Fruit fly (Drosophila melanogaster): Measurements from ENCODE around the gene yellow-e.

The yellow-e gene

dm6 chr3R:13417067-13417595 lies 2.0 kb upstream of the yellow-e start:
- TF ChIP-seq noc (tag; optimal IDR thresholded peaks at IDR 0.05) = no peak

DNA sequence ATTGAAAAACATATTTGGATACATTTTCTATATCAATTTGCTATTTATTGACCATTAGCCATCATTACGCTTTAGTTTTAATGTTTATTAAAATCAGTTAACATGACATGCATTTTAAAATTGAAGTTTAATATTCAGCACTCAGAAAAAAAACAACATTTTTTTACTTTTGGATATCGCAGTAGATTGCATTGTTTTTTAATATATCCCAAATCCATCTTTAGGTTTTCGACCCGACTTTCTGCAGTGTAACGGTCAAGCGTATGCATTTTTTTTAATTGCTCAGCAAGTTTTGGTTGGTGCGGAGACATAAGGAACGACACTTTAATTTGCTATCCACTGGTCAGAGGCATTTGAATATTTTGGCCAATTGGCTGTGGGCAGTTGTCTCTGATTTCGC lies 2.4 kb downstream of the yellow-e start:
- no peak for TF ChIP-seq noc (tag; optimal IDR thresholded peaks at IDR 0.05)

DNA sequence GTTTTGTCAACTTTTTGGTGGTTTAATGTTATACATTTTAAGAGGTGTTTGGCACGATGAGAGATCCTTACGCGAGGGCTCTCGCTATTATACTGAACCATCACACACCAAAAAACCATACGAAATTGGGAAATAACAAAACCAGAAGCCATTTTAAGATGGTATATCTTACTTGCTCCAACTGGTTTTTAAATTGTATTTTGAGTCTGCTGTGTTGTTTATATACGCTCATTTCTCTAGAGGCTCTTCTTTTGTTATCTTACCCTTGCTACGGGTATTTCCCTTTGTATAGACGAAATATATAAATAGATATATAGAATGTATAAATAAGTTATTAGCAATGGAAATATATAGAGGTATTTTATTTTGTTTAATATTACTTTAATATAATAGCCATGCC lies 8.2 kb downstream of the yellow-e start, which contains the start of gene yellow-e2:
Gene yellow-e2 (minus strand): TSS at position 101 of the 400 bp plus-strand sequence.
- no peak for TF ChIP-seq noc (tag; optimal IDR thresholded peaks at IDR 0.05)

- no peak for TF ChIP-seq noc (tag; optimal IDR thresholded peaks at IDR 0.05)
These were observed 10.1 kb downstream of the yellow-e start, which contains the start of gene yellow-e3 for dm6 chr3R:13404841-13405441. Gene yellow-e3 (minus strand): TSS chr3R:13404870.

- TF ChIP-seq noc (tag; optimal IDR thresholded peaks at IDR 0.05) = no peak
These were observed 12.0 kb downstream of the yellow-e start, which contains the start of gene Dpm3 for dm6 chr3R:13403032-13403459. Gene Dpm3 (minus strand): TSS chr3R:13403051.

dm6 chr3R:13401722-13402296 lies 13.3 kb downstream of the yellow-e start, which contains the start of gene GILT1:
Gene GILT1 (minus strand): TSS chr3R:13401862.
- no peak for TF ChIP-seq noc (tag; optimal IDR thresholded peaks at IDR 0.05)

DNA sequence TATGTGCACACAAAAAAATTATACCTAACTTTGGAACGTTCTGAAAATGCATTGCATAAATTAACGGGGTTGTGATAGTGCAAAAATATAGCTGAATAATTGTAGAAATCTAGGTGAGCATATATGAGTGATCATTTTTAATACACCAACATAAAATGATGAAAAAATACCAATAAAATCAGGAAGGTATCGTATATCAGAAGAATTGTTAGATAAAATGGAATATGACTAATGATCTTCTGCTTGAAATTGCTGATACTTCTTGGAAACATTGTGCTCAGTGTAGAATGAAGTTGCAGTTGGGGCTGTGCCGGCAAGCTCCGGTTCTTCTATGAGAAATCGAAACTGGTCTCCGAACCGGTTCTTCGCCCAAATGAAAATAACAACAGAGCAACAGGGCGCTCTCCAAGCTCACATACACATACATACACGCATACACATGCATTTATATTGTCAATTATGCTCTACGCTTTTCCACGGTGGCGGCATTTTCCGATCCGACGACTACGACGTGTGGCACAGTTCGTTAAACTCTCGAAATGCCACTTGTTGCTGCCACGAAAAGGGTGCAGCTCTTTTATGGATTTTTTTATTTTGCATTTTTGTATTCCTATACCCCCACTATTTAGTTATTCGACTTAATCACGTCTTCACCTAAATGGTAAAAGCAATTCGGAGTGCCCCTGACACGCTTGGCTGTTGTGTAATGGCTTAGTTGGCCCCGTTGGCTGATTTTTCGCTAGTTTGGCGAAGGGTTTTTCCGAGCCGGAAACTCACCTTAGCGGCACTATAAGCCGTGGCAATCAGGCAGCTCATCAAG lies 14.0 kb downstream of the yellow-e start:
- TF ChIP-seq noc (tag; optimal IDR thresholded peaks at IDR 0.05) = peak; percentile 94

DNA sequence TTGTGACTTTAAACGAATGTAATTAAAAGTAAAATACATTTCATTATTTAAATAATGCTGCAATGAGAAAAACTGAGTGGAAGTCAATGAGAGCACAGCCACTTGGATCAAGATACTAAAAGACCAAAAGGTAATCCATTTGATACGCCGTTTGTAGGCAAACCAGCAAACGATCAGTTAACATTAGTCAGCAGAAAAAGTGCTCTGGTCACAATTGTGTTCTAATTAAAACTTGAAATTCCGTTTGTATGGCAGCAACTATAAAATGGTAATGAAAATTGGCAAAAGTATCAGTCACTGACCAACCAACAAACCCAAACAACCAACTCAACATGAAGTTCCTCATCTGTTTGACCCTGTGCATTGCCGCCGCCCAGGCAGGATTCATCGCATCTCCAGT lies 17.6 kb downstream of the yellow-e start, which contains the start of gene CG14377:
Gene CG14377 (plus strand): TSS at position 301 of the 400 bp plus-strand sequence.
- no peak for TF ChIP-seq noc (tag; optimal IDR thresholded peaks at IDR 0.05)

DNA sequence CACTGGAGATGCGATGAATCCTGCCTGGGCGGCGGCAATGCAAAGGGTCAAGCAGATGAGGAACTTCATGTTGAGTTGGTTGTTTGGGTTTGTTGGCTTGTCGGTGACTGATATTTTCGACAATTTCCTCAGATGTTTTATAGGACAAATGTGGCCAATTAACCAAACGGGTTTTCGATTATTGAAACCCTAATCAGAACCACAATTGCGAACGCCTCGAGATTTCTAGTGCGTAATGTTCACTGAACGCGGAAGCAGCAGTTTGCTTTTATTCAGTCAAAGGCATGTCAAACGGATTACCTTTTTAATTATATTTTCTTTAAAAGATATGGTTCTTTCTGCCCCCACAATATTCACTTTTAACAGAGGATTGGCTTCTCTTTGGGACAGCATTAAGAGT lies 18.0 kb downstream of the yellow-e start, which contains the start of gene CG14374:
Gene CG14374 (minus strand): TSS at position 101 of the 400 bp plus-strand sequence.
- TF ChIP-seq noc (tag; optimal IDR thresholded peaks at IDR 0.05) = no peak

- TF ChIP-seq noc (tag; optimal IDR thresholded peaks at IDR 0.05) = no peak
These were observed 20.0 kb downstream of the yellow-e start, which contains the start of gene CCHa2 for dm6 chr3R:13395133-13395532. Gene CCHa2 (minus strand): TSS chr3R:13395197.

DNA sequence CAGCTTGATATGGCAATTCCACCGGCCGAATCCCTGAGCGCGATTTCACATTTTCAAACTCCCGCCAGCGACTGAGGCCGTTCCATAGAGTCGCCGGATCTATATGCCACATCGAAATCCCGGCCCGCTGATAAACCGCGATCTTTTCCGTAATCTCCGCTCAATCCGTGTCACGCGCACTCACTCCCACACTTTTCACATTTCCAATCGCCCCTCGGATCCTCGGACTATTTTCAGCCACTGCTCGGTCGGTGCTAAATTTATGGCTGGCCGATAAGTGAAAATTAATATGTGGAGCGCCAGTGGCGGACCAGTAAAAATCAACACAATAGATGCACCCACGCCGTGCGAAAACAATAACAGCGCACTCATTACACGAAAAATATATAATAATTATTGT lies 22.1 kb downstream of the yellow-e start:
- no peak for TF ChIP-seq noc (tag; optimal IDR thresholded peaks at IDR 0.05)

dm6 chr3R:13390490-13390889 lies 24.6 kb downstream of the yellow-e start:
- no peak for TF ChIP-seq noc (tag; optimal IDR thresholded peaks at IDR 0.05)

DNA sequence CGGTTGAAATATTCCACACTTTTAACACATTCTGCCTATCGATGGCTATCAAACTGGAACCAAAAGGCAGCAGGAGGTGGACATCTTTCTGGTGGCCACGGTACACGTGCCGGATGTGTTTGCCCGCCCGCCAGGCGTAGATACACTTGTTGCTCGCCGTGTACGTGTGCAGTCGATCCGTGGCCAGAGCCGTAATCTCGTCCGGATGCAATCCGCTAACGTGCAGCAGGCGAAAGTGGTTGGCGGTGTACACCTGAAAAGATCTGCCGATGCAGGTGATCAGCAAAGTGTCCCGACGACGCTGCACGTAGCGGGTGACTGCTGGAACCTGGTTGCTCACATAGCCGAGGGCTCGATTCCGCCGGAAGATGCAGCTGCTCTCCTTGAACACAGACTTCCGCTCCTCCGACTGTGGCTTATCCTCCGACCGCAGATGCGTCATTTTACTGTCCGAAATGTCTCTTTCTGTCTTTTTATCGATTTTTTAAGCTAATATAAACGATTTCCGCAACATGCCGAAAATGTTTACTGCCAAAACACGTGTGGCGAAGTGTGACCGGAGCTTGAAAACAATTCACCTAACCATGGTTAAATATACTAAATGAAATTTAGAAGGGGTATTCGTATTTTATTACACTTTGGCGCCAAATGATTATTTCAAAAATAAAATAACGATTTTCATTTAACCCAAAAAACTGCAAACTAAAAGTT lies 26.8 kb downstream of the yellow-e start, which contains the start of gene CG9799:
Gene CG9799 (minus strand): TSS at position 550 of the 711 bp plus-strand sequence.
- no peak for TF ChIP-seq noc (tag; optimal IDR thresholded peaks at IDR 0.05)

DNA sequence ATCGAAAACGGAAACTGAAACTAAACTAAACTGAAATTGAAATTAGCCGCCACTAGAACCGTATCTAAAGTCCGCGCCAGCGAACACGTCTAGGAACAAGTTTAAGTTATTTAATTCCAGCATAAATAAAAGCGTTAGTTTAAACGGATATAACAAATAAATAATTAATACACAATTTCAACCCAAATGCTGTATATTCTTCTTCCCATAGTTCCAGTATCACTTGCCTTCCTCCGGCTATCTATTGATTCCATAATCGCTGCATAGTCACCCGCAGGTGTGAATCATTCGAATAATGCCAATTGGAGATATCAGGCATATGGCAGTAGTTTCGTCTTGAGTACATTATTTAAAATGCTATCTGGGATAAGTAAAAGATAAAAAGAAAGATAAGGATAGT lies 30.0 kb downstream of the yellow-e start:
- TF ChIP-seq noc (tag; optimal IDR thresholded peaks at IDR 0.05) = no peak

dm6 chr3R:13382656-13383142 lies 32.4 kb downstream of the yellow-e start:
- peak; percentile 1 for TF ChIP-seq noc (tag; optimal IDR thresholded peaks at IDR 0.05)
